Fruit fly (Drosophila melanogaster) whole organism, embryonic: ENCODE results near the gene dysf.

Experiments
- Aef1 ChIP-seq: fragments of 200-800 bp; sonication (Bioruptor generic); IDR thresholded peaks from 3 replicates; pipeline ENCODE4 v1.3.6; 2022; ENCODE audit warnings: missing biosample characterization, missing genetic modification characterization
- Antp ChIP-seq: fragments of 200-800 bp; sonication (Bioruptor generic); optimal IDR thresholded peaks from 3 replicates; lab custom pipeline; 2016; ENCODE audit warnings: missing biosample characterization, missing genetic modification characterization
- Bteb2 ChIP-seq: fragments of 200-800 bp; sonication (Bioruptor generic); optimal IDR thresholded peaks from 2 replicates; lab custom pipeline; 2016; ENCODE audit warnings: missing biosample characterization, missing genetic modification characterization
- CG10274 ChIP-seq: fragments of 200-800 bp; sonication (Bioruptor generic); optimal IDR thresholded peaks from 3 replicates; lab custom pipeline; 2017; ENCODE audit warnings: missing biosample characterization, mild to moderate bottlenecking, missing genetic modification characterization
- CG10366 ChIP-seq: fragments of 200-800 bp; sonication (Bioruptor generic); IDR thresholded peaks from 2 replicates; pipeline ENCODE4 v1.3.6; 2022; ENCODE audit warnings: missing biosample characterization, missing genetic modification characterization
- CG10979 ChIP-seq: fragments of 200-800 bp; sonication (Bioruptor generic); optimal IDR thresholded peaks from 2 replicates; lab custom pipeline; 2018; ENCODE audit warnings: missing biosample characterization, mild to moderate bottlenecking, missing genetic modification characterization, moderate library complexity
- CG12071 ChIP-seq: fragments of 200-800 bp; sonication (Bioruptor generic); optimal IDR thresholded peaks from 3 replicates; lab custom pipeline; 2018; ENCODE audit warnings: missing biosample characterization, mild to moderate bottlenecking, missing genetic modification characterization
- CG14710 ChIP-seq: fragments of 200-800 bp; sonication (Bioruptor generic); optimal IDR thresholded peaks from 3 replicates; lab custom pipeline; 2019; ENCODE audit warnings: missing biosample characterization, mild to moderate bottlenecking, missing genetic modification characterization, moderate library complexity
- CG14965 ChIP-seq: fragments of 200-800 bp; sonication (Bioruptor generic); optimal IDR thresholded peaks from 2 replicates; lab custom pipeline; 2016; ENCODE audit warnings: missing biosample characterization, missing genetic modification characterization, borderline replicate concordance
- CG17328 ChIP-seq: fragments of 200-800 bp; sonication (Bioruptor generic); IDR thresholded peaks from 2 replicates; pipeline ENCODE4 v1.3.6; 2022; ENCODE audit warnings: missing biosample characterization, missing genetic modification characterization
- CG17361 ChIP-seq: fragments of 200-800 bp; sonication (Bioruptor generic); IDR thresholded peaks from 3 replicates; pipeline ENCODE4 v1.3.6; 2022; ENCODE audit warnings: missing biosample characterization, missing genetic modification characterization
- CG2116 ChIP-seq: fragments of 200-800 bp; sonication (Bioruptor generic); optimal IDR thresholded peaks from 3 replicates; lab custom pipeline; 2018; ENCODE audit warnings: missing biosample characterization, mild to moderate bottlenecking, missing genetic modification characterization
- CG3163 ChIP-seq: fragments of 200-800 bp; sonication (Bioruptor generic); optimal IDR thresholded peaks from 3 replicates; lab custom pipeline; 2016; ENCODE audit warnings: missing biosample characterization, missing genetic modification characterization
- CG33213 ChIP-seq: fragments of 200-800 bp; sonication (Bioruptor generic); optimal IDR thresholded peaks from 3 replicates; lab custom pipeline; 2016; ENCODE audit warnings: missing biosample characterization, missing genetic modification characterization
- CG3407 ChIP-seq: fragments of 200-800 bp; sonication (Bioruptor generic); optimal IDR thresholded peaks from 2 replicates; lab custom pipeline; 2018; ENCODE audit warnings: missing biosample characterization, mild to moderate bottlenecking, missing genetic modification characterization
- CG34422 ChIP-seq: fragments of 200-800 bp; sonication (Bioruptor generic); IDR thresholded peaks from 3 replicates; pipeline ENCODE4 v1.3.6; 2022; ENCODE audit warnings: missing biosample characterization, missing genetic modification characterization
- CG3995 ChIP-seq: fragments of 200-800 bp; sonication (Bioruptor generic); optimal IDR thresholded peaks from 3 replicates; lab custom pipeline; 2016; ENCODE audit warnings: missing biosample characterization, missing genetic modification characterization
- CG4707 ChIP-seq: fragments of 200-800 bp; sonication (Bioruptor generic); optimal IDR thresholded peaks from 2 replicates; lab custom pipeline; 2018; ENCODE audit warnings: missing biosample characterization, mild to moderate bottlenecking, missing genetic modification characterization, moderate library complexity
- CG7963 ChIP-seq: fragments of 200-800 bp; sonication (Bioruptor generic); IDR thresholded peaks from 3 replicates; pipeline ENCODE4 v1.3.6; 2022; ENCODE audit warnings: missing biosample characterization, missing genetic modification characterization; ENCODE audit not compliant: partially characterized antibody
- CG8089 ChIP-seq: fragments of 200-800 bp; sonication (Bioruptor generic); optimal IDR thresholded peaks from 3 replicates; lab custom pipeline; 2016; ENCODE audit warnings: missing biosample characterization, missing genetic modification characterization
- CG8388 ChIP-seq: fragments of 200-800 bp; sonication (Bioruptor generic); optimal IDR thresholded peaks from 2 replicates; lab custom pipeline; 2019; ENCODE audit warnings: missing biosample characterization, mild to moderate bottlenecking, missing genetic modification characterization, moderate library complexity
- D ChIP-seq, 2 experiments: fragments of 200-800 bp in 1 of 2; fragments of >200 bp in 1 of 2; sonication (Bioruptor generic) in 1 of 2; optimal IDR thresholded peaks; 2 replicates in 1 of 2; 3 replicates in 1 of 2; lab custom pipeline; 2017; ENCODE audit warnings: mild to moderate bottlenecking in 1 of 2, missing biosample characterization in 1 of 2, missing genetic modification characterization in 1 of 2, missing genetic modification reagents in 1 of 2
- Dad ChIP-seq: fragments of 200-800 bp; sonication (Bioruptor generic); optimal IDR thresholded peaks from 3 replicates; lab custom pipeline; 2016; ENCODE audit warnings: missing biosample characterization, missing genetic modification characterization
- Dip3 ChIP-seq: fragments of 200-800 bp; sonication (Bioruptor generic); optimal IDR thresholded peaks from 3 replicates; lab custom pipeline; 2016; ENCODE audit warnings: missing biosample characterization, missing genetic modification characterization
- Dll ChIP-seq: fragments of 200-800 bp; sonication (Bioruptor generic); IDR thresholded peaks from 4 replicates; pipeline ENCODE4 v1.3.6; 2022; ENCODE audit warnings: missing biosample characterization, missing genetic modification characterization; ENCODE audit not compliant: partially characterized antibody
- Doc2 ChIP-seq: fragments of 200-800 bp; sonication (Bioruptor generic); IDR thresholded peaks from 2 replicates; pipeline ENCODE4 v1.3.6; 2022; ENCODE audit warnings: missing biosample characterization, missing genetic modification characterization
- Dref ChIP-seq: fragments of 200-800 bp; sonication (Bioruptor generic); IDR thresholded peaks from 2 replicates; pipeline ENCODE4 v1.3.6; 2022; ENCODE audit warnings: missing biosample characterization, missing genetic modification characterization
- Ets97D ChIP-seq: fragments of 200-800 bp; sonication (Bioruptor generic); optimal IDR thresholded peaks from 3 replicates; lab custom pipeline; 2016; ENCODE audit warnings: missing biosample characterization, missing genetic modification characterization
- Hr78 ChIP-seq, 2 experiments: fragments of 200-800 bp in 1 of 2; fragments of >200 bp in 1 of 2; sonication (Bioruptor generic) in 1 of 2; optimal IDR thresholded peaks; 2 replicates each; lab custom pipeline; 2017 to 2019; ENCODE audit warnings: missing biosample characterization in 2 of 2, missing genetic modification characterization in 2 of 2, mild to moderate bottlenecking in 1 of 2, moderate library complexity in 1 of 2
- Lim3 ChIP-seq: fragments of 200-800 bp; sonication (Bioruptor generic); IDR thresholded peaks from 2 replicates; pipeline ENCODE4 v1.3.6; 2022; ENCODE audit warnings: missing biosample characterization, missing genetic modification characterization
- Optix ChIP-seq: fragments of 200-800 bp; sonication (Bioruptor generic); IDR thresholded peaks from 3 replicates; pipeline ENCODE4 v1.3.6; 2022; ENCODE audit warnings: missing biosample characterization, missing genetic modification characterization
- Pdp1 ChIP-seq, 2 experiments: fragments of 200-800 bp; sonication (Bioruptor generic); optimal IDR thresholded peaks; 3 replicates each; lab custom pipeline; 2016; ENCODE audit warnings: missing biosample characterization in 2 of 2, missing genetic modification characterization in 2 of 2, mild to moderate bottlenecking in 1 of 2, moderate library complexity in 1 of 2
- Rx ChIP-seq: fragments of 200-800 bp; sonication (Bioruptor generic); IDR thresholded peaks from 2 replicates; pipeline ENCODE4 v1.3.6; 2022; ENCODE audit warnings: missing biosample characterization, missing genetic modification characterization
- YL-1 ChIP-seq: fragments of 200-800 bp; sonication (Bioruptor generic); optimal IDR thresholded peaks from 3 replicates; lab custom pipeline; 2017; ENCODE audit warnings: missing biosample characterization, mild to moderate bottlenecking, missing genetic modification characterization
- corto ChIP-seq: fragments of 200-800 bp; sonication (Bioruptor generic); optimal IDR thresholded peaks from 2 replicates; lab custom pipeline; 2016; ENCODE audit warnings: missing biosample characterization, mild to moderate bottlenecking, missing genetic modification characterization, moderate library complexity
- disco-r ChIP-seq: fragments of 200-800 bp; sonication (Bioruptor generic); optimal IDR thresholded peaks from 2 replicates; lab custom pipeline; 2016; ENCODE audit warnings: missing biosample characterization, missing genetic modification characterization
- gce ChIP-seq: fragments of 200-800 bp; sonication (Bioruptor generic); IDR thresholded peaks from 3 replicates; pipeline ENCODE4 v1.3.6; 2022; ENCODE audit warnings: missing biosample characterization, missing genetic modification characterization
- gcm ChIP-seq: fragments of 200-800 bp; sonication (Bioruptor generic); optimal IDR thresholded peaks from 2 replicates; lab custom pipeline; 2019; ENCODE audit warnings: missing biosample characterization, mild to moderate bottlenecking, missing genetic modification characterization, moderate library complexity
- hbn ChIP-seq: fragments of 200-800 bp; sonication (Bioruptor generic); IDR thresholded peaks from 2 replicates; pipeline ENCODE4 v1.3.6; 2022; ENCODE audit warnings: missing biosample characterization, missing genetic modification characterization; ENCODE audit not compliant: partially characterized antibody
- kni ChIP-seq: fragments of 200-800 bp; sonication (Bioruptor generic); optimal IDR thresholded peaks from 3 replicates; lab custom pipeline; 2017; ENCODE audit warnings: mild to moderate bottlenecking, missing biosample characterization, missing genetic modification reagents, missing genetic modification characterization
- knrl ChIP-seq: fragments of 200-800 bp; sonication (Bioruptor generic); IDR thresholded peaks from 3 replicates; pipeline ENCODE4 v1.3.6; 2022; ENCODE audit warnings: missing biosample characterization, missing genetic modification characterization; ENCODE audit not compliant: partially characterized antibody
- nmo ChIP-seq: fragments of 200-800 bp; sonication (Bioruptor generic); optimal IDR thresholded peaks from 2 replicates; lab custom pipeline; 2018; ENCODE audit warnings: missing biosample characterization, mild to moderate bottlenecking, missing genetic modification characterization, moderate library complexity
- pho ChIP-seq: fragments of 200-800 bp; sonication (Bioruptor generic); optimal IDR thresholded peaks from 2 replicates; lab custom pipeline; 2016; ENCODE audit warnings: missing biosample characterization, missing genetic modification characterization
- pnt ChIP-seq: fragments of 200-800 bp; sonication (Bioruptor generic); optimal IDR thresholded peaks from 3 replicates; lab custom pipeline; 2016; ENCODE audit warnings: missing biosample characterization, missing genetic modification characterization
- ro ChIP-seq: fragments of 200-800 bp; sonication (Bioruptor generic); IDR thresholded peaks from 2 replicates; pipeline ENCODE4 v1.3.6; 2022; ENCODE audit warnings: missing biosample characterization, missing genetic modification characterization
- sr ChIP-seq: fragments of 200-800 bp; sonication (Bioruptor generic); IDR thresholded peaks from 3 replicates; pipeline ENCODE4 v1.3.6; 2022; ENCODE audit warnings: missing biosample characterization, missing genetic modification characterization
- trh ChIP-seq: fragments of 200-800 bp; sonication (Bioruptor generic); optimal IDR thresholded peaks from 2 replicates; lab custom pipeline; 2016; ENCODE audit warnings: missing biosample characterization, missing genetic modification characterization
- yki ChIP-seq: fragments of >200 bp; optimal IDR thresholded peaks from 3 replicates; lab custom pipeline; 2018
- zf30C ChIP-seq: fragments of 200-800 bp; sonication (Bioruptor generic); optimal IDR thresholded peaks from 3 replicates; lab custom pipeline; 2018; ENCODE audit warnings: missing biosample characterization, mild to moderate bottlenecking, missing genetic modification characterization

dysf gene

DNA sequence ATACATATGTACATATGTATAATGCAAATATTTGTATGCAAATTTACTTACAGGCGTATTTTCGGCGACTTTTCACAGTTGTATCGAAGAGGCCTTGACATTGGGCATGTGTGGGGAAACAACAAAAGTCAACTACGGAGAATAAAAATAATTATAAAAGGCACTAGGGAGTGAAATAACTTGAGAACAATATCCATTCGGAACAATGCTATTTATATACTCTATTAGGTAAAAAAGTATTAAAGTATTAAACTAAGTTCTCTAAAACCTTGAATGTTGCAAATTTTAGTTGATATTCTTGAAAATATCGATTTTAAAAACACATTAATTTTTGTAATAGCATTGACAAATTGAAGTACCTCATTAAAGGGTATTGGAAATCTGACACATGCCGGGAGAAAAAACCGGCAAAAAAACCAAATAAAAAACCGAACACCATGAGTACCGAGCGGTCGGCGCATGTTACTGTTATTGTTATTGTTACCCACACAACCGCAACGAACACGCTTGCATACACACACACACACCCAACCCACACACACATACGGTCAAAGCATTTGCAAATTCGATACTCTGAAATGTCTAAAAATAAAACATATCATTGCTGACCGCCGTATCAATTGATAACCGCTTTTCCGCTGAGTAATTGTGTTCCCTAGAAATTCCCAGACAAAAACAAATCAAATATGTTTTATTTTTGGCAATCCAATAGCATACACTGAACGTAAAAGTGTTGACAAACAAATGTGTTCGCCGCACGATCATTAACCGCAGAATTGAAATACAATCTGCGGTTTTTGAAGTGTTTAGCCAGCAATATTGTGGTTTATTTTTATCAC is 6.0 kb upstream of the dysf start (continued):
- no peak for TF ChIP-seq knrl (GFP tag; lab: Robert Waterston, UW)
- TF ChIP-seq Optix (GFP tag; lab: Robert Waterston, UW) = no peak
- no peak for TF ChIP-seq disco-r (GFP tag; lab: Kevin White, UChicago)
- peak; percentile 4 for TF ChIP-seq Ets97D (GFP tag; lab: Kevin White, UChicago)
- TF ChIP-seq trh = no peak
- no peak for TF ChIP-seq kni (GFP tag; lab: Kevin White, UChicago)
- TF ChIP-seq Bteb2 (GFP tag; lab: Kevin White, UChicago) = peak; percentile 48
- no peak for TF ChIP-seq Aef1 (GFP tag; lab: Robert Waterston, UW)
- no peak for TF ChIP-seq CG10274 (GFP tag; lab: Kevin White, UChicago)
- TF ChIP-seq CG34422 (GFP tag; lab: Robert Waterston, UW) = 0 out of 3 replicates have a peak, but pooled peaks have one; percentile 7
- no peak for TF ChIP-seq CG10366 (GFP tag; lab: Robert Waterston, UW)
- TF ChIP-seq D (optimal IDR thresholded peaks at IDR 0.05; lab: Kevin White, UChicago) = no peak
- TF ChIP-seq D (GFP tag; optimal IDR thresholded peaks at IDR 0.05; lab: Kevin White, UChicago) = no peak
- no peak for TF ChIP-seq CG8089 (GFP tag; lab: Kevin White, UChicago)
- TF ChIP-seq Dref = no peak
- TF ChIP-seq zf30C (GFP tag; lab: Kevin White, UChicago) = peak; percentile 46
- no peak for TF ChIP-seq CG3995 (GFP tag; lab: Kevin White, UChicago)
- no peak for TF ChIP-seq Lim3 (GFP tag; lab: Robert Waterston, UW)
- TF ChIP-seq CG14965 (GFP tag; lab: Kevin White, UChicago) = no peak
- no peak for TF ChIP-seq CG3163
- TF ChIP-seq gce (GFP tag; lab: Robert Waterston, UW) = no peak
- TF ChIP-seq Hr78 (GFP tag; optimal IDR thresholded peaks at IDR 0.05; lab: Kevin White, UChicago) = no peak
- TF ChIP-seq CG3407 (GFP tag; lab: Kevin White, UChicago) = peak; percentile 10
- no peak for TF ChIP-seq CG33213
- TF ChIP-seq CG4707 (GFP tag; lab: Kevin White, UChicago) = no peak
- no peak for TF ChIP-seq CG7963
- TF ChIP-seq corto (GFP tag; lab: Kevin White, UChicago) = no peak
- no peak for TF ChIP-seq pnt
- no peak for TF ChIP-seq YL-1
- no peak for TF ChIP-seq CG10979 (tag; lab: Kevin White, UChicago)
- TF ChIP-seq gcm (GFP tag; lab: Kevin White, UChicago) = no peak
- no peak for TF ChIP-seq Dad (GFP tag; lab: Kevin White, UChicago)
- no peak for TF ChIP-seq Dll (GFP tag; lab: Robert Waterston, UW)
- TF ChIP-seq CG2116 (GFP tag; lab: Kevin White, UChicago) = no peak
- no peak for TF ChIP-seq Doc2
- TF ChIP-seq yki (lab: Kevin White, UChicago) = no peak
- TF ChIP-seq CG17328 = no peak
- TF ChIP-seq CG17361 = no peak
- peak; percentile 28 for TF ChIP-seq nmo (GFP tag; lab: Kevin White, UChicago)
- no peak for TF ChIP-seq ro (GFP tag; lab: Robert Waterston, UW)
- no peak for TF ChIP-seq Antp (GFP tag; lab: Kevin White, UChicago)
- TF ChIP-seq CG12071 (GFP tag; lab: Kevin White, UChicago) = no peak
- TF ChIP-seq sr = no peak
- no peak for TF ChIP-seq CG14710 (tag; lab: Kevin White, UChicago)
- TF ChIP-seq Rx (GFP tag; lab: Robert Waterston, UW) = no peak
- no peak for TF ChIP-seq Pdp1 (GFP tag; optimal IDR thresholded peaks at IDR 0.05; lab: Kevin White, UChicago)
- TF ChIP-seq CG8388 (GFP tag; lab: Kevin White, UChicago) = no peak
- TF ChIP-seq Dip3 (GFP tag; lab: Kevin White, UChicago) = no peak
- TF ChIP-seq pho (GFP tag; lab: Kevin White, UChicago) = peak; percentile 27
- TF ChIP-seq hbn (GFP tag; lab: Robert Waterston, UW) = no peak
